Worm (Caenorhabditis elegans) whole organism, L3 larva: ENCODE measurements around the gene unc-69.

Source experiments
- R02D3.7 ChIP-seq: fragments of 150-350 bp; optimal IDR thresholded peaks from 2 replicates; lab custom pipeline; 2014; ENCODE audit warnings: missing biosample characterization, missing genetic modification characterization
- ZK546.5 ChIP-seq: sonication (generic microtip); optimal IDR thresholded peaks from 2 replicates; lab custom pipeline; 2017; ENCODE audit warnings: missing biosample characterization, missing genetic modification characterization
- aly-2 ChIP-seq: fragments of 150-350 bp; optimal IDR thresholded peaks from 2 replicates; lab custom pipeline; 2014; ENCODE audit warnings: missing biosample characterization, missing genetic modification characterization
- ama-1 ChIP-seq: fragments of 150-350 bp; optimal IDR thresholded peaks from 2 replicates; lab custom pipeline; 2018
- ceh-16 ChIP-seq: sonication (generic microtip); optimal IDR thresholded peaks from 2 replicates; lab custom pipeline; 2017; ENCODE audit warnings: missing biosample characterization, missing genetic modification characterization
- ceh-28 ChIP-seq: fragments of 150-350 bp; optimal IDR thresholded peaks from 2 replicates; lab custom pipeline; 2014; ENCODE audit warnings: missing biosample characterization, missing genetic modification reagents, missing genetic modification characterization
- ceh-82 ChIP-seq: fragments of 150-350 bp; optimal IDR thresholded peaks from 2 replicates; lab custom pipeline; 2014; ENCODE audit warnings: missing biosample characterization, missing genetic modification characterization
- ceh-9 ChIP-seq: sonication (generic microtip); optimal IDR thresholded peaks from 2 replicates; lab custom pipeline; 2018; ENCODE audit warnings: missing biosample characterization, missing genetic modification characterization
- egl-27 ChIP-seq: sonication (generic microtip); optimal IDR thresholded peaks from 4 replicates; lab custom pipeline; 2017; ENCODE audit warnings: missing biosample characterization, missing genetic modification reagents, missing genetic modification characterization
- egl-5 ChIP-seq: fragments of 150-350 bp; optimal IDR thresholded peaks from 2 replicates; lab custom pipeline; 2017; ENCODE audit warnings: missing biosample characterization, missing genetic modification reagents, missing genetic modification characterization, inconsistent platforms
- elt-1 ChIP-seq: fragments of 150-350 bp; optimal IDR thresholded peaks from 2 replicates; lab custom pipeline; 2014; ENCODE audit warnings: missing biosample characterization, missing genetic modification characterization
- elt-3 ChIP-seq, 3 experiments: fragments of 150-350 bp in 1 of 3; sonication (generic microtip) in 2 of 3; optimal IDR thresholded peaks; 2 replicates in 2 of 3; 4 replicates in 1 of 3; lab custom pipeline; 2014 to 2017; ENCODE audit warnings: missing biosample characterization in 3 of 3, missing genetic modification characterization in 3 of 3
- fkh-2 ChIP-seq: fragments of 150-350 bp; optimal IDR thresholded peaks from 2 replicates; lab custom pipeline; 2014; ENCODE audit warnings: missing biosample characterization, missing genetic modification reagents, missing genetic modification characterization
- hmg-11 ChIP-seq: sonication (generic microtip); optimal IDR thresholded peaks from 2 replicates; lab custom pipeline; 2016; ENCODE audit warnings: missing genetic modification characterization, missing compliant biosample characterization
- jun-1 ChIP-seq: fragments of 150-350 bp; optimal IDR thresholded peaks from 2 replicates; lab custom pipeline; 2014; ENCODE audit warnings: missing biosample characterization, missing genetic modification reagents, missing genetic modification characterization
- lin-15B ChIP-seq: fragments of 150-350 bp; optimal IDR thresholded peaks from 2 replicates; lab custom pipeline; 2014; ENCODE audit warnings: missing biosample characterization, missing genetic modification characterization
- lin-39 ChIP-seq: fragments of 150-350 bp; optimal IDR thresholded peaks from 2 replicates; lab custom pipeline; 2018; ENCODE audit warnings: missing biosample characterization, missing genetic modification reagents, missing genetic modification characterization
- lsy-12 ChIP-seq: sonication (generic microtip); optimal IDR thresholded peaks from 2 replicates; lab custom pipeline; 2016; ENCODE audit warnings: mild to moderate bottlenecking, missing genetic modification characterization, missing compliant biosample characterization
- mdl-1 ChIP-seq: fragments of 150-350 bp; optimal IDR thresholded peaks from 2 replicates; lab custom pipeline; 2014; ENCODE audit warnings: missing biosample characterization, missing genetic modification characterization
- mml-1 ChIP-seq: fragments of 150-350 bp; sonication (generic microtip); optimal IDR thresholded peaks from 3 replicates; lab custom pipeline; 2014; ENCODE audit warnings: missing biosample characterization, missing genetic modification characterization
- nfya-1 ChIP-seq: sonication (generic microtip); optimal IDR thresholded peaks from 2 replicates; lab custom pipeline; 2017; ENCODE audit warnings: missing genetic modification characterization, mild to moderate bottlenecking, missing compliant biosample characterization, antibody characterized with exemption, moderate library complexity; ENCODE audit not compliant: insufficient read depth
- nhr-12 ChIP-seq: fragments of 150-350 bp; optimal IDR thresholded peaks from 2 replicates; lab custom pipeline; 2014; ENCODE audit warnings: missing biosample characterization, missing genetic modification characterization
- nhr-23 ChIP-seq: fragments of 150-350 bp; optimal IDR thresholded peaks from 2 replicates; lab custom pipeline; 2014; ENCODE audit warnings: missing biosample characterization, missing genetic modification reagents, missing genetic modification characterization
- nhr-237 ChIP-seq: fragments of 150-350 bp; optimal IDR thresholded peaks from 2 replicates; lab custom pipeline; 2014; ENCODE audit warnings: missing biosample characterization, missing genetic modification characterization
- nhr-25 ChIP-seq: sonication (generic microtip); optimal IDR thresholded peaks from 2 replicates; lab custom pipeline; 2017; ENCODE audit warnings: missing biosample characterization, missing genetic modification characterization
- nhr-28 ChIP-seq: fragments of 150-350 bp; optimal IDR thresholded peaks from 2 replicates; lab custom pipeline; 2014; ENCODE audit warnings: missing biosample characterization, missing genetic modification characterization
- nhr-67 ChIP-seq: fragments of 150-350 bp; optimal IDR thresholded peaks from 2 replicates; lab custom pipeline; 2014; ENCODE audit warnings: missing biosample characterization, missing genetic modification characterization
- nhr-76 ChIP-seq: fragments of 150-350 bp; sonication (generic microtip); optimal IDR thresholded peaks from 5 replicates; lab custom pipeline; 2014; ENCODE audit warnings: missing biosample characterization, missing genetic modification characterization
- nhr-77 ChIP-seq: fragments of 150-350 bp; optimal IDR thresholded peaks from 2 replicates; lab custom pipeline; 2014; ENCODE audit warnings: missing biosample characterization, missing genetic modification characterization
- pha-4 ChIP-seq: fragments of 150-350 bp; optimal IDR thresholded peaks from 2 replicates; lab custom pipeline; 2014; ENCODE audit warnings: missing biosample characterization, missing genetic modification reagents, missing genetic modification characterization
- pqm-1 ChIP-seq: fragments of 150-350 bp; optimal IDR thresholded peaks from 2 replicates; lab custom pipeline; 2017; ENCODE audit warnings: missing biosample characterization, missing genetic modification characterization, inconsistent platforms
- sea-2 ChIP-seq: fragments of 150-350 bp; sonication (generic microtip); optimal IDR thresholded peaks from 4 replicates; lab custom pipeline; 2014; ENCODE audit warnings: missing biosample characterization, missing genetic modification reagents, missing genetic modification characterization
- skn-1 ChIP-seq: fragments of 150-350 bp; optimal IDR thresholded peaks from 2 replicates; lab custom pipeline; 2014; ENCODE audit warnings: missing biosample characterization, missing genetic modification characterization
- snpc-4 ChIP-seq: fragments of 150-350 bp; optimal IDR thresholded peaks from 2 replicates; lab custom pipeline; 2014; ENCODE audit warnings: missing biosample characterization, missing genetic modification characterization
- tbx-2 ChIP-seq: sonication (generic microtip); optimal IDR thresholded peaks from 2 replicates; lab custom pipeline; 2016; ENCODE audit warnings: mild to moderate bottlenecking, missing genetic modification characterization, missing compliant biosample characterization
- unc-39 ChIP-seq: sonication (generic microtip); optimal IDR thresholded peaks from 4 replicates; lab custom pipeline; 2017; ENCODE audit warnings: missing biosample characterization, missing genetic modification characterization
- unc-62 ChIP-seq: fragments of 150-350 bp; sonication (generic microtip); optimal IDR thresholded peaks from 4 replicates; lab custom pipeline; 2014; ENCODE audit warnings: missing biosample characterization, missing genetic modification reagents, missing genetic modification characterization
- ztf-11 ChIP-seq: fragments of 150-350 bp; optimal IDR thresholded peaks from 2 replicates; lab custom pipeline; 2014; ENCODE audit warnings: missing biosample characterization, missing genetic modification characterization
- ztf-4 ChIP-seq: fragments of 150-350 bp; optimal IDR thresholded peaks from 2 replicates; lab custom pipeline; 2014; ENCODE audit warnings: missing biosample characterization, missing genetic modification characterization

Gene unc-69

DNA sequence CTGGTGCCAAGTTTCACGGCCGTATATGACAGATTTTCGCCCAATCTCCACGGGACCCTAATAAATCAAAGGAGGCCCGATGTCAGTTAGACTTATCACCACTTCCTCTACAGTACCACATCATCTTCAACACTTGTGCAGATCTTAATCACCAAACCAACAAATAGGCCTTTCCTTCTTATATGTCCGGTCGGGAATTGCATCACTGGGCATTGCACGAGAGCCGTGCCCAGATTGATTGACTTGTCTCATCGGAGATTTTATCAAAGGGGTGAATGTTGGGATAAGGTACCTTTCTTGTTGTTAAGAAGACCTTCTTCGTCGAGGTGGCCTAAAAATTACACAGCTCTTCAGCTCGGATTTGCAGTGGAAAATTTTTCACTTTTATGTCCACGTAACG is 26.0 kb downstream of the unc-69 start:
- TF ChIP-seq unc-62 (GFP tag; lab: Kevin White, UChicago) (no peak), nhr-12 (no peak), nhr-23 (tag; lab: Kevin White, UChicago) (no peak), egl-27 (tag; lab: Kevin White, UChicago) (no peak), R02D3.7 (tag; lab: Kevin White, UChicago) (no peak), elt-3 (tag; optimal IDR thresholded peaks at IDR 0.05; lab: Kevin White, UChicago) (no peak), pqm-1 (tag; lab: Kevin White, UChicago) (no peak), fkh-2 (tag; lab: Kevin White, UChicago) (no peak), egl-5 (no peak), ceh-28 (tag; lab: Kevin White, UChicago) (no peak), ceh-82 (no peak)

- TF ChIP-seq sea-2 (GFP tag; lab: Kevin White, UChicago): no peak
- TF ChIP-seq ceh-82: no peak
- no peak for TF ChIP-seq skn-1 (tag; lab: Kevin White, UChicago)
- TF ChIP-seq lsy-12 (tag; lab: Kevin White, UChicago): no peak
- no peak for TF ChIP-seq ztf-4 (tag; lab: Kevin White, UChicago)
- no peak for TF ChIP-seq nhr-25 (tag; lab: Kevin White, UChicago)
- no peak for TF ChIP-seq elt-3 (tag; optimal IDR thresholded peaks at IDR 0.05; lab: Kevin White, UChicago)
- no peak for TF ChIP-seq nhr-67 (tag; lab: Kevin White, UChicago)
- TF ChIP-seq lin-39 (tag; lab: Kevin White, UChicago): no peak
- no peak for TF ChIP-seq fkh-2 (tag; lab: Kevin White, UChicago)
- TF ChIP-seq pha-4 (tag; lab: Kevin White, UChicago): no peak
- no peak for TF ChIP-seq ceh-28 (tag; lab: Kevin White, UChicago)
- TF ChIP-seq ztf-11 (tag; lab: Kevin White, UChicago): no peak
- TF ChIP-seq nhr-77: no peak
- TF ChIP-seq lin-15B: no peak
- no peak for TF ChIP-seq ama-1 (lab: Kevin White, UChicago)
- TF ChIP-seq nhr-76: no peak
- TF ChIP-seq aly-2: no peak
- no peak for TF ChIP-seq mml-1 (tag; lab: Kevin White, UChicago)
Observed at ce11 chrIII:10347049-10347448, 28.3 kb downstream of the unc-69 start, which contains the start of gene tbx-8. tbx-8 (plus strand) TSS chrIII:10347349.

DNA sequence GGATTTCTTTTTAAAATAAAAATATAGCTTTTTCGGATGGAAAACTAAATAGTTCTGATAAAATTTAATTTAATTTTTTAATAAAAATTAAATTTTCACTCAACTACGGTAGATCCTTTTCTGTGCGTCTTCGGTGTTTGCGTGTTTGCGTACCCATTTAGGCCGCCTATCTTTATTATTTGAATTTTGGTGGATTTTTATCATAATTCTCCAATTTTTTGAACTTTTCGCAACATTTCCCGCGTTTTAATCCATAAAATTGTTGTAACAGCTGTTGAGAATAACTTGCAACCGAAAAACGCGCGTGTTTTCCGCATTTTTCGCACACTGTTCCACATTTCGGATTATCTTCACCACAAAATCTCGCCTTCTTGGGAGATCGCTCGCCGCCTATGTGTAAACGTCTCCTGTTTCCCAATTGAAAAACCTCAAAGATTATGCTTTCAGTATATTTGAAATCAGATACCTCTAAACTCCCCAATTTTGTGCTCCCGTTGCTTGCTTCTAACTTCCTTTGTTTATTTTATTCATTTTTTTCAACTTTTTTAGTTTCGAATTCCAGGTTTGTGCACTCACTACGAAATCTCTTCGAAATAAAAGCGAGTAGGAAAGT is 33.0 kb downstream of the unc-69 start, which contains the start of gene T07C4.3:
Gene T07C4.3 (plus strand): TSS at position 563 of the 613 bp plus-strand sequence.
- TF ChIP-seq unc-39 (tag; lab: Kevin White, UChicago): no peak
- no peak for TF ChIP-seq nhr-25 (tag; lab: Kevin White, UChicago)
- TF ChIP-seq snpc-4 (tag; lab: Kevin White, UChicago): no peak
- no peak for TF ChIP-seq nhr-12
- TF ChIP-seq tbx-2 (tag; lab: Kevin White, UChicago): no peak
- TF ChIP-seq ceh-9 (tag; lab: Kevin White, UChicago): no peak
- no peak for TF ChIP-seq lin-39 (tag; lab: Kevin White, UChicago)
- no peak for TF ChIP-seq ceh-16
- no peak for TF ChIP-seq elt-3 (tag; optimal IDR thresholded peaks at IDR 0.05; lab: Kevin White, UChicago)
- no peak for TF ChIP-seq aly-2
- TF ChIP-seq jun-1 (tag; lab: Kevin White, UChicago): no peak

DNA sequence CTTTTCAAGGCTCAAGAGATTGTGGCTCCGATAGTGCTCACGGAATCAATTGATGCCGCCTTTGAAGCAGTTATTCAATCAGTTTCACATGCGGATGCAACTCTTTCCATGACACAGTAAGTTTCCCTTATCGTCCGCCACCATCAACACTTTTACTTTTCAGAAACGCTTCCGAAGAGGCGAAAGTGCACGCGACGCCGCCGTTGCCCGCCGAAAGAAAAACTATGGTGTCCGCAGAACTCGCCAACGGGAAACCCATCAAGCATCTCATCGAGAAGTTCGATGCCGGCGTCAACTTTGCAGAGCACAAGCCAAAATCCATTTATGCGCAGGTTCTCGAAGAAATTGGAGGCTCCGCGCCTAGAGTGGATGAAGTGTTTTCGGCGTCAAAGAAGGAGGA is 34.7 kb downstream of the unc-69 start:
- no peak for TF ChIP-seq nhr-77
- TF ChIP-seq ceh-82: no peak
- no peak for TF ChIP-seq egl-27 (tag; lab: Kevin White, UChicago)
- TF ChIP-seq mdl-1 (tag; lab: Kevin White, UChicago): no peak
- TF ChIP-seq ZK546.5 (tag; lab: Kevin White, UChicago): no peak
- TF ChIP-seq hmg-11: no peak
- TF ChIP-seq lin-39 (tag; lab: Kevin White, UChicago): no peak
- TF ChIP-seq nhr-28: no peak
- TF ChIP-seq tbx-2 (tag; lab: Kevin White, UChicago): no peak
- TF ChIP-seq ceh-16: no peak
- TF ChIP-seq snpc-4 (tag; lab: Kevin White, UChicago): no peak
- TF ChIP-seq ama-1 (lab: Kevin White, UChicago): no peak
- no peak for TF ChIP-seq aly-2
- TF ChIP-seq nhr-237 (tag; lab: Kevin White, UChicago): no peak
- no peak for TF ChIP-seq nfya-1 (tag; lab: Kevin White, UChicago)
- TF ChIP-seq ztf-11 (tag; lab: Kevin White, UChicago): no peak
- TF ChIP-seq elt-1 (tag; lab: Kevin White, UChicago): no peak
- TF ChIP-seq egl-5: no peak
- TF ChIP-seq, all 47 proteins: peak for 0
